Fruit fly (Drosophila melanogaster) whole organism, pupa: ENCODE results near the gene CG15312.

Experiments
- CG10348 ChIP-seq: fragments of 200-800 bp; sonication (Bioruptor generic); IDR thresholded peaks from 2 replicates; pipeline ENCODE4 v1.3.6; 2022; ENCODE audit warnings: missing biosample characterization, missing genetic modification characterization
- CG12605 ChIP-seq: fragments of 200-800 bp; sonication (Bioruptor generic); IDR thresholded peaks from 2 replicates; pipeline ENCODE4 v1.3.6; 2022; ENCODE audit warnings: missing biosample characterization, missing genetic modification characterization
- CG13204 ChIP-seq: fragments of 200-800 bp; sonication (Bioruptor generic); optimal IDR thresholded peaks from 2 replicates; lab custom pipeline; 2018; ENCODE audit warnings: missing biosample characterization, mild to moderate bottlenecking, missing genetic modification characterization, moderate library complexity
- CG14655 ChIP-seq: fragments of 200-800 bp; sonication (Bioruptor generic); optimal IDR thresholded peaks from 3 replicates; lab custom pipeline; 2017; ENCODE audit warnings: mild to moderate bottlenecking, missing biosample characterization, missing genetic modification reagents, missing genetic modification characterization
- CG15710 ChIP-seq: fragments of 200-800 bp; sonication (Bioruptor generic); optimal IDR thresholded peaks from 2 replicates; lab custom pipeline; 2018; ENCODE audit warnings: missing biosample characterization, mild to moderate bottlenecking, missing genetic modification characterization, moderate library complexity
- CG17806 ChIP-seq: fragments of 200-800 bp; sonication (Bioruptor generic); optimal IDR thresholded peaks from 2 replicates; lab custom pipeline; 2018; ENCODE audit warnings: missing biosample characterization, mild to moderate bottlenecking, missing genetic modification characterization, moderate library complexity
- CG32121 ChIP-seq: fragments of 200-800 bp; sonication (Bioruptor generic); IDR thresholded peaks from 2 replicates; pipeline ENCODE4 v1.3.6; 2022; ENCODE audit warnings: missing biosample characterization, missing genetic modification characterization
- CG34367 ChIP-seq: fragments of 200-800 bp; sonication (Bioruptor generic); optimal IDR thresholded peaks from 2 replicates; lab custom pipeline; 2018; ENCODE audit warnings: missing biosample characterization, mild to moderate bottlenecking, missing genetic modification characterization
- CG4496 ChIP-seq: fragments of 200-800 bp; sonication (Bioruptor generic); IDR thresholded peaks from 3 replicates; pipeline ENCODE4 v1.3.6; 2022; ENCODE audit warnings: missing biosample characterization, missing genetic modification characterization
- CG8159 ChIP-seq: fragments of 200-800 bp; sonication (Bioruptor generic); optimal IDR thresholded peaks from 3 replicates; lab custom pipeline; 2018; ENCODE audit warnings: missing biosample characterization, mild to moderate bottlenecking, missing genetic modification characterization, moderate library complexity
- CG8301 ChIP-seq: fragments of 200-800 bp; sonication (Bioruptor generic); optimal IDR thresholded peaks from 2 replicates; lab custom pipeline; 2018; ENCODE audit warnings: missing biosample characterization, mild to moderate bottlenecking, missing genetic modification characterization
- CG9948 ChIP-seq: fragments of 200-800 bp; sonication (Bioruptor generic); optimal IDR thresholded peaks from 2 replicates; lab custom pipeline; 2018; ENCODE audit warnings: missing biosample characterization, mild to moderate bottlenecking, missing genetic modification characterization, moderate library complexity
- D1 ChIP-seq: fragments of 200-800 bp; sonication (Bioruptor generic); optimal IDR thresholded peaks from 2 replicates; lab custom pipeline; 2018; ENCODE audit warnings: missing biosample characterization, mild to moderate bottlenecking, missing genetic modification characterization, moderate library complexity
- EcR ChIP-seq: fragments of 200-800 bp; sonication (Bioruptor generic); optimal IDR thresholded peaks from 3 replicates; lab custom pipeline; 2019; ENCODE audit warnings: missing biosample characterization, missing genetic modification characterization, mild to moderate bottlenecking, moderate library complexity, missing genetic modification reagents
- Ets98B ChIP-seq: fragments of 200-800 bp; sonication (Bioruptor generic); IDR thresholded peaks from 2 replicates; pipeline ENCODE4 v1.3.6; 2022; ENCODE audit warnings: missing biosample characterization, missing genetic modification characterization
- Pif1A ChIP-seq: fragments of 200-800 bp; sonication (Bioruptor generic); optimal IDR thresholded peaks from 3 replicates; lab custom pipeline; 2016; ENCODE audit warnings: missing biosample characterization, missing genetic modification characterization
- Pif1B ChIP-seq: fragments of 200-800 bp; sonication (Bioruptor generic); optimal IDR thresholded peaks from 3 replicates; lab custom pipeline; 2016; ENCODE audit warnings: missing biosample characterization, missing genetic modification characterization
- Snoo ChIP-seq: fragments of 200-800 bp; sonication (Bioruptor generic); optimal IDR thresholded peaks from 3 replicates; lab custom pipeline; 2017; ENCODE audit warnings: missing biosample characterization, mild to moderate bottlenecking, missing genetic modification characterization, inconsistent platforms
- fd96Ca ChIP-seq: fragments of 200-800 bp; sonication (Bioruptor generic); IDR thresholded peaks from 3 replicates; pipeline ENCODE4 v1.3.6; 2022; ENCODE audit warnings: missing biosample characterization, missing genetic modification characterization
- gl ChIP-seq: fragments of 200-800 bp; sonication (Bioruptor generic); optimal IDR thresholded peaks from 2 replicates; lab custom pipeline; 2018; ENCODE audit warnings: missing biosample characterization, mild to moderate bottlenecking, missing genetic modification characterization
- rn ChIP-seq: fragments of 200-800 bp; sonication (Bioruptor generic); IDR thresholded peaks from 2 replicates; pipeline ENCODE4 v1.3.6; 2022; ENCODE audit warnings: missing biosample characterization, missing genetic modification characterization

Gene CG15312

DNA sequence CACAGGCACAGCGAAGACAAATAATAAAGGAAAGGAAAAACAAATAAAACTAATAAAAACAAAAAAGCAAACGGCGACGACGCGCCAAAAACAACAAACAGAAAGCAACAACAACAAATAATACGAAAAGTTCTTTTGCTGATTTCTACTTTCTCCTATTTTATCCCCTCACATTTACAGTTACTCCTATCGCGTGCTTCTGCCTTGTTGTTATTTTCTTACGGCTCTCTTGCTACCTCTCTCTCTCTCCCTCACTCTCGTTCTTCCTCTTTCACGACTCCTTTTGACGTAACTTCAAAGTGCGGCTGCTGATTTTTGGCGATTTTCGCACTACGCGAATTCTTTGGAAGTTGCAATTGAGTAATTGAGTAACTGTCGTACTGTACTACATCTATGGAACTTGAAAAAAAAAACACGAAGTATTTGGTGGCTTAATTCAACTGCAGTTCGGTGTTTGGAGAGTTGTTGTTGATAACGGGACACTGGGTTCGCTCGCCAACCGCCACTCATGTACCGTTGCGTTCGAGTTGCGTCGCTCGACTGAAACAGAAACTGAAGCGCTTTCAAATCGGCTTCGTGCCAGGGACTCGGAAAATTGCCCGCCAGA, at the start of gene CG15312:
Gene CG15312, minus strand, starts transcription at position 544 of the 607 bp plus-strand sequence.
- TF ChIP-seq Pif1B (GFP tag; lab: Kevin White, UChicago), result no peak
- 0 out of 2 replicates have a peak, but pooled peaks have one; percentile 13 for TF ChIP-seq CG12605 (GFP tag; lab: Robert Waterston, UW)
- 0 out of 3 replicates have a peak, but pooled peaks have one; percentile 11 for TF ChIP-seq CG4496

DNA sequence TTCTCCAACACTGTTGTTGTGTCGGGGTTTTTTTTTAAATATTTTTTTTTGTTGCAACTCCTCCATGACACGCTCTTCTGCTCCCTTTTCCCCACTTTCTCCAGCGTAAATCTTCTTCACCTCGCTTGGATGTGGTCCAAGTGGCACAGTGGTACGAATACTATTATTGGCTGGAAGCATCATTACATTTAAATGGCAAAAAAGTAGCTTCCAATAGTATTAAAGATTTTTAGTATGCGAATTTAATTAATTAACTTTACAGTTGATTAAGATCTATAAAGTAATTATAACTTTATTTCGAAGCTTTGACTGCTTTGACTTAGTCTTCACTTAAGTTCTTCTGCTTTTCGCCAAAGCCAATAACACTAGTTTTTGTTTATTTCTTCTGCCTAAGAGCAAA, 47.7 kb upstream of the CG15312 start:
- peak; percentile 12 for TF ChIP-seq CG8159 (tag; lab: Kevin White, UChicago)
- no peak for TF ChIP-seq EcR (GFP tag; lab: Kevin White, UChicago)
- peak; percentile 33 for TF ChIP-seq Snoo (tag; lab: Kevin White, UChicago)
- peak; percentile 14 for TF ChIP-seq Pif1A
- peak; percentile 19 for TF ChIP-seq CG9948 (tag; lab: Kevin White, UChicago)
- TF ChIP-seq CG15710 (tag; lab: Kevin White, UChicago), result no peak
- peak; percentile 31 for TF ChIP-seq CG14655

DNA sequence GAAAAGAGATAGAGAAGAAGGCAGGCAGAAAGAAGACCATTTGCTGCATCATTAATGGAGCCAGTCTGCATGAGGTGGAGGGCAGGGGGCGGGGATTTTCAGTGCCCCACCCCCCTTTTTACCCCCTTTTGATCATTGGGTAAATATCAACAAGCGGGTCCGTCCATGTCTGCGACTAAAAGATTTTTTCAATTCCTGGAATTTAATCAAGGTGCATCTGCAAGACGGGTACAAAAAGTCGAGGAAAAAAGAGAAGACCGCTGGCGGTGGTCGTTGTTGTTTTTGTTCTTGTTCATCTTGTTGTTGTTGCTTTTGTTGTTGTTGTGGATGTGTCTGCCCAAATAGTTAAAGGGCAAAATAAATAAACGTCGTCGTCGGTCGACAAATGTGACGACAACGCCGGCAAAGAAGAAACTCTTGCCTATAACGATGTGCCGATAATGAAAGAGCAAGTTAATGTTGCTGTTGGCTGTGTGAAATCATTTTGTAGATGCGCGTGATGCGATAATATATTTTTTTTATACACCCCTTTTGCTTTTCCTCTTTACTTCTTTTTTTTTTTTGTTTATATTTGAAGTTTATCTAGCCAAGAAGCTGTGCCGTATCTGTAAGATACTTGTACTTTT, 45.0 kb upstream of the CG15312 start:
- no peak for TF ChIP-seq CG15710 (tag; lab: Kevin White, UChicago)
- no peak; the same call in 2 of the 3 replicates for TF ChIP-seq CG4496
- TF ChIP-seq EcR (GFP tag; lab: Kevin White, UChicago), result peak; percentile 20
- TF ChIP-seq CG13204, result peak; percentile 59
- peak; percentile 39; the same call in 1 of the 2 replicates for TF ChIP-seq CG12605 (GFP tag; lab: Robert Waterston, UW)
- peak; percentile 23; the same call in 1 of the 2 replicates for TF ChIP-seq Ets98B (GFP tag; lab: Robert Waterston, UW)
- peak; percentile 32 for TF ChIP-seq gl
- peak; percentile 36; the same call in 2 of the 3 replicates for TF ChIP-seq fd96Ca (GFP tag; lab: Robert Waterston, UW)
- TF ChIP-seq CG34367, result peak; percentile 0

DNA sequence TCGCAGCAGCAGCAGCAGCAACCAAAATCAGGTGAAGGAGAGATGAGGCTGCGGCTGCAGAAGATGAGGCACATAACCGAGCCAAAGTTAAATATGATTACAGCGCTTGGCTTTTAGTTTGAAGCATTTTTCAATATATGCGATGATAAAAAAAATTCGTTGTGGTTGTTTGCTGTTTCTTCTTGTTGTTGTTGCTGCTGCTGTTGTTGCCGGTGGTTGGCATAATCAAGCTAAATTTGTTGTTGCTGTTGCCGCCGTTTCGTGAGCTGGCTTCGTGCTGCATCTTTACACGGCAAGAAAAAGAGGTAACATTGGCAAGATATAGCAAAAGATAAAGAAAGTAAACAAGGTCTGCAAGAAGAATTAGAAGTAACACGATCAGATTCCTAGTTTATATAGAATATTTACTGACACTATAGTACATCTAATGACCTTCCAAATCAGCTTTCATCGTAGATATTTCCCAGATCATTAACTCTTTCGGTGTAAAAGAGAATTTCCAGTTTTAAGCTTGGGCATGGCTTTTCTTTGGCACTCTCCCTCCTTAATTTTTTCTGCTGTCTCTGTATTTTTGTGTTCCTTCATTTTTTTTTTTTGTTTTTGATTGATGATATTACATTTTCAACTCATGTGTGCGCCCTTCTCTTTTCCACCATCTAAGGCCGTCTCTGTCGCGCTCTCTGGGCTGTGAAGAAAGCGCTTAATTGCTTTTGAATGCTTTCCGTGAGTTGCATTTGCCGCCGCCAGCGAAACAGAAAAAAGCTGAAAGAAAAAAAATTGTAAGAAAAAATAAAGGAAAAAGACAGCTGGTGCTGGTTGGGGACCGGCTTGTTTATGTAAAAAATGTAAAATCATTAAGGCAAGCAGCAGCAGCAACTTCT, 43.5 kb upstream of the CG15312 start:
- TF ChIP-seq Pif1B (GFP tag; lab: Kevin White, UChicago) (peak; percentile 69), CG14655 (peak; percentile 86), CG32121 (GFP tag; lab: Robert Waterston, UW) (peak; percentile 42), Pif1A (peak; percentile 67), Snoo (tag; lab: Kevin White, UChicago) (peak; percentile 79), CG34367 (peak; percentile 38), CG17806 (tag; lab: Kevin White, UChicago) (peak; percentile 60), CG8301 (tag; lab: Kevin White, UChicago) (peak; percentile 81), fd96Ca (GFP tag; lab: Robert Waterston, UW) (peak; percentile 64), Ets98B (GFP tag; lab: Robert Waterston, UW) (peak; percentile 58), CG8159 (tag; lab: Kevin White, UChicago) (peak; percentile 51), CG15710 (tag; lab: Kevin White, UChicago) (peak; percentile 24), EcR (GFP tag; lab: Kevin White, UChicago) (no peak), D1 (no peak), rn (GFP tag; lab: Robert Waterston, UW) (peak; percentile 59), CG12605 (GFP tag; lab: Robert Waterston, UW) (0 out of 2 replicates have a peak, but pooled peaks have one; percentile 10), CG9948 (tag; lab: Kevin White, UChicago) (peak; percentile 67), CG4496 (peak; percentile 58; the same call in 1 of the 3 replicates), CG10348 (GFP tag; lab: Robert Waterston, UW) (no peak), gl (no peak), CG13204 (no peak)

DNA sequence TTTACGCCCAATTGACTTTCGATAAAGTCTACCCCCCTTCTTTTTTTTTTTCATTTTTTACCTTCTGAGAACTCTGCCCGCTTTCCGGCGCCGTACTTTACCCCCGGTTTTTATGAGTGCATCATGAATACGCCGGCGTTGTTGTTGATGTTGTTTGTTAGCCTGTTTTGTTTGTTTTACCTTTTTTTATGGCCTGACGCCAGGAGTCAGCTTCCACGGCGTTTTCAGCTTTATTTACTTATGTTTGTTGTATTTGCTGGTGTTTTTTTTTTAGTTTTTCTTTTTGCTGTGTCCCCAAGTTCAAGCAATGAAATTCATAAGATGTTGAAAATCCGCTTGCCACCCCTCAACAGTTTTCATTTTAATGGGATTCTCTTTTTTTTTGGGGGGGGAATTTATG, 40.2 kb upstream of the CG15312 start:
- TF ChIP-seq CG9948 (tag; lab: Kevin White, UChicago) (no peak), Pif1A (peak; percentile 10), CG13204 (peak; percentile 7), CG4496 (0 out of 3 replicates have a peak, but pooled peaks have one; percentile 20)

DNA sequence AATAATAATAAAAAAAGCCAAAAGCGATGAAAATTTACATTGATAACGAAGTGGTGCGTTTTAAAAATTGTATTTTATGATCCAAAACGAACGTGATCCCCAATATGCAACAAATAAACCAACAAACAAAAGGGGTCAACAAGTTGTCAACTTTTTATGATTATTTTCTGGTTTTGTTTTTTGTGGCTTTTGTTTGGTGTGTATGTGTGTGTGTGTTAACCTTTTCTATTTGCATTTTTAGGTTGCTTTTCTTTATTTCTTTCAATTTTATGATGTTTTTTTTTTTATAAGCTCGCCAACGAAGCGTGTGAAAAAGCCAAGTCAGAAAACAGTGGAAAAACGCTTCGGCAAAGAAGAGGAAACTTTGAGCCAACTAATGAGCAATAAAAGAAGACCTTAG, 37.6 kb upstream of the CG15312 start:
- TF ChIP-seq CG9948 (tag; lab: Kevin White, UChicago) (no peak), fd96Ca (GFP tag; lab: Robert Waterston, UW) (no peak)
